Fruit fly (Drosophila melanogaster): ENCODE data around the gene CG32263.

The CG32263 gene

dm6 chr3L:3785002-3785661 lies 25.8 kb downstream of the CG32263 start (continued):
- TF ChIP-seq CG4360 (GFP tag; IDR thresholded peaks at IDR 0.05) (peak; percentile 86), NC2β (GFP tag; optimal IDR thresholded peaks at IDR 0.05) (peak; percentile 96), CG11560 (tag; IDR thresholded peaks at IDR 0.05) (peak; percentile 86), hb (GFP tag; IDR thresholded peaks at IDR 0.05; ENCODE audit: partially characterized antibody) (peak; percentile 74; the same call in 2 of the 3 replicates), CG12744 (GFP tag; optimal IDR thresholded peaks at IDR 0.05) (peak; percentile 83), zfh2 (GFP tag; optimal IDR thresholded peaks at IDR 0.05) (peak; percentile 86), Tbp (GFP tag; optimal IDR thresholded peaks at IDR 0.05) (no peak), bsh (GFP tag; optimal IDR thresholded peaks at IDR 0.05) (peak; percentile 96 to 97), dpn (GFP tag; optimal IDR thresholded peaks at IDR 0.05) (peak; percentile 94 to 97), Bdp1 (GFP tag; optimal IDR thresholded peaks at IDR 0.05) (peak; percentile 90), dimm (GFP tag; IDR thresholded peaks at IDR 0.05) (peak; percentile 94), row (GFP tag; IDR thresholded peaks at IDR 0.05) (peak; percentile 94), Stat92E (GFP tag; optimal IDR thresholded peaks at IDR 0.05) (peak in 1 of 3 experiments; percentile 14), Camta (GFP tag; optimal IDR thresholded peaks at IDR 0.05) (peak; percentile 92), CG13775 (GFP tag; optimal IDR thresholded peaks at IDR 0.05) (peak; percentile 89), pfk (GFP tag; optimal IDR thresholded peaks at IDR 0.05) (no peak), disco-r (GFP tag; optimal IDR thresholded peaks at IDR 0.05) (peak; percentile 91), Fer3 (tag; optimal IDR thresholded peaks at IDR 0.05) (peak; percentile 77), CG8281 (tag; optimal IDR thresholded peaks at IDR 0.05) (peak; percentile 60), CG9817 (tag; optimal IDR thresholded peaks at IDR 0.05) (peak; percentile 82), CG14667 (GFP tag; IDR thresholded peaks at IDR 0.05) (peak; percentile 94), CG5953 (GFP tag; IDR thresholded peaks at IDR 0.05) (peak; percentile 95), CG7556 (GFP tag; optimal IDR thresholded peaks at IDR 0.05) (peak; percentile 91), Jarid2 (GFP tag; optimal IDR thresholded peaks at IDR 0.05) (peak; percentile 72), Dbx (GFP tag; IDR thresholded peaks at IDR 0.05) (peak; percentile 90), CG1529 (GFP tag; optimal IDR thresholded peaks at IDR 0.05) (peak; percentile 92), CG4730 (GFP tag; IDR thresholded peaks at IDR 0.05) (peak; percentile 93), CG7357 (GFP tag; IDR thresholded peaks at IDR 0.05) (peak; percentile 90), CG11695 (GFP tag; IDR thresholded peaks at IDR 0.05) (peak; percentile 96), CoRest (tag; optimal IDR thresholded peaks at IDR 0.05) (peak; percentile 88), CG15073 (GFP tag; optimal IDR thresholded peaks at IDR 0.05) (peak; percentile 73), unpg (GFP tag; optimal IDR thresholded peaks at IDR 0.05) (peak; percentile 96), CG10959 (GFP tag; IDR thresholded peaks at IDR 0.05) (peak; percentile 92), gsb (GFP tag; IDR thresholded peaks at IDR 0.05) (peak; percentile 87), CrebB (tag; optimal IDR thresholded peaks at IDR 0.05) (peak; percentile 91), vfl (GFP tag; optimal IDR thresholded peaks at IDR 0.05) (peak; percentile 79), Usf (GFP tag; optimal IDR thresholded peaks at IDR 0.05) (peak; percentile 82), aop (GFP tag; IDR thresholded peaks at IDR 0.05) (peak; percentile 88), Med (GFP tag) (peak; percentile 99), CkIIα-i1 (GFP tag; IDR thresholded peaks at IDR 0.05) (peak; percentile 89), tap (tag; optimal IDR thresholded peaks at IDR 0.05) (peak; percentile 79), CG17385 (GFP tag; optimal IDR thresholded peaks at IDR 0.05) (peak; percentile 87), Ssrp (tag; optimal IDR thresholded peaks at IDR 0.05) (peak; percentile 94), ro (GFP tag; IDR thresholded peaks at IDR 0.05) (peak; percentile 89), vnd (GFP tag; IDR thresholded peaks at IDR 0.05; ENCODE audit: partially characterized antibody) (peak; percentile 42; the same call in 1 of the 3 replicates), slbo (GFP tag; IDR thresholded peaks at IDR 0.05) (peak; percentile 95), bbx (GFP tag; IDR thresholded peaks at IDR 0.05; ENCODE audit: partially characterized antibody) (0 out of 2 replicates have a peak, but pooled peaks have one; percentile 35), ken (GFP tag; IDR thresholded peaks at IDR 0.05) (peak; percentile 96), sc (optimal IDR thresholded peaks at IDR 0.05) (no peak), sc (GFP tag; optimal IDR thresholded peaks at IDR 0.05) (peak; percentile 93)

All from whole organism, embryonic.